Worm (Caenorhabditis elegans): ENCODE measurements around the gene T01D1.3.
A peak's percentile ranks its signal among the peaks of the same experiment; 100 is the strongest.

The T01D1.3 gene

DNA sequence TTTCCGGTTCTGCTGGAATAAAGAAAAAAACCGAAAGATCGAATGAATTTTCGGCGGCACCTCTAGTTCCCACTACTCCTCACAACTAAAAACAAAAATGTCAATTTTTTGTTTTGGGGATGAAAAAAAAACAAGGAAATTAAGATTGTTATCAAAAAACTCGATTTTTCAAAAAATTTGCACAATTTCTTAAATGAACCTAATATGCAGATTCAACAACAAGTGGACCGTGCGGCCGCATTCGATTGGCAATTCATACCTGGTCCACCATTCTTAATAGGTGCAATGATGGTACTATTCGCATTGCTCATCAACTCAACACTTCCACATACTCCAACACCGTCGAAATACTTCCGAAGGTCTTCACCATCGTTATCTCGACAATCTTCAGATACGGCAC is 24.3 kb downstream of the T01D1.3 start:
- no peak for TF ChIP-seq ZK546.5 (tag; optimal IDR thresholded peaks at IDR 0.05)
- no peak for TF ChIP-seq egl-5 (tag; optimal IDR thresholded peaks at IDR 0.05)
- TF ChIP-seq pqm-1 (tag; optimal IDR thresholded peaks at IDR 0.05) = no peak
- TF ChIP-seq pha-4 (tag; optimal IDR thresholded peaks at IDR 0.05) = no peak
- no peak for TF ChIP-seq ceh-9 (tag; optimal IDR thresholded peaks at IDR 0.05)
- no peak for TF ChIP-seq elt-3 (tag; optimal IDR thresholded peaks at IDR 0.05)
- no peak for TF ChIP-seq nhr-23 (tag; optimal IDR thresholded peaks at IDR 0.05)

DNA sequence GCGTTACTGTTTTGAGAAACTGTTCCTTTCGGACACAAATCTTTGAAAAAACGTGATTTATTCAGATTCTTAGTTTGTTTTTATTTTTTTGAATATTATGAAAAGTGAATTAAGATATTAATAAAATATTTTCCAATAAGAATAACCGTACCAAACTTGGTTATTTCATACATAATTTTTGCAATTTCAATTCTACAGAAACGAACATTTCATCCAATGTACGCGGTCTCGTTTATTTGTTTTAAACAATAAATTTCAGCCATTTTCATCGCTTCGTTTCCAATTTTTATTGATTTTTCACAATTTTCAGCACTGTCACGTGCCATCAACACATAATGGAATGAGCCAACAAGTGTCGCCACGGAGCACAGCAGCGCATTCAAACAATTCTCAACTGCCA is 28.8 kb downstream of the T01D1.3 start, which contains the start of gene T25D3.4:
Gene T25D3.4, plus strand, starts transcription at position 301 of the 400 bp plus-strand sequence.
- no peak for TF ChIP-seq nfya-1 (tag; optimal IDR thresholded peaks at IDR 0.05; ENCODE audit: insufficient read depth)
- TF ChIP-seq elt-2 (tag; optimal IDR thresholded peaks at IDR 0.05) = peak; percentile 17

DNA sequence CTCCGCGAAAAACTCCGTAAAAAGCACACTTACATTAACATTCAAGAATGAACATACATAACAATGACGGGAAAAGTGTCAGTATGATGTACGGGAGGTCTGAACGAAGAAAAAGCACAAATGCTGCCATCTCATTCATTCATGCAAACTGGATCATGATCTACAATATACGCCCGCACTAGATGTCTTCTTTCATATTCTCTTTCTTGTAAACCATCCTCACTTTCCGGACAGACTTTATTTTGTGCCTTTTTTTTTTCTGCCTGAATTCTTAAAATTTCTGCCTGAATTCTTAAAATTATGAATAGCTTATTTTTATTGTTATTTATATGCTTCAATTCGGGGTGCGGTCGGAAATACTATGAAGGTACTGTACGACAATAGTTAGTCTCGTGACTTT is 40.6 kb downstream of the T01D1.3 start, which contains the start of gene K10B4.1:
Gene K10B4.1, plus strand, starts transcription at position 301 of the 400 bp plus-strand sequence.
- TF ChIP-seq nhr-43 (tag; optimal IDR thresholded peaks at IDR 0.05; ENCODE audit: poor library complexity, severe bottlenecking) (no peak), lin-15B (tag; optimal IDR thresholded peaks at IDR 0.05) (no peak), ceh-28 (tag; optimal IDR thresholded peaks at IDR 0.05) (no peak), eor-1 (tag; optimal IDR thresholded peaks at IDR 0.05) (no peak)

DNA sequence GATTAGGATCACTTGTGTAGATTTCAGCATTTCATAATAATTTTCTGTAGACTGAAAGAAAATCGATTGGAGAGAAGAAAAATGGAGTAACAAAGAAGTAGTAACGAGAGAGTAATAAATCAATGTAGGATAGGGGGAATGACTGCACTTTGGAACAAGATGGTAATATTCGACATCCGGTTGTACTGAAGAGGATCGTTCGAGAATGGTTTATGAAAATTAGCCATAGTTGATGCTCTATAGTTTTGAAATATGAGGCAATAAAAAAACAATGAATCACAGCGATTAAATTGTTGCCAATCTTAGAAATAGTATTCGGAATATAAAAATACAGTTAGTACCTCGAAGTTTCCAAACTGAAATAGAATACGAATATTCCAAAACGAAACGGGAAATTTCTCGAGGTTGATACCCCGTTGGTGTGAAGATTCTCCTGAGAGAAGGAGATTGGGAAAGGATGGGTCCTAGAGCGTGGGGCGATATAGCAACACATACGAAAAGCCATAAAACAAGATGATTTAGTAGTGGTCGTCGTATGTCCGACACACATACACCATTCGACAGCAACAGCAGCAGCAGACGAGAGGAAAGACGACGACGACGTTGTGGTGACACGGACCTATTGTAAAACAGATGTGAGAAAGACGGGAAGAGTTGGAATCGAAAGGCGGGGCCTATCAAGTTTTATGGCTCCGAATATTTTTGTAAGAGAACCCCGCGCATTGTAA is 42.1 kb downstream of the T01D1.3 start, which contains the start of gene cwn-1:
Gene cwn-1, minus strand, starts transcription at position 51 of the 728 bp plus-strand sequence.
- TF ChIP-seq egl-5 (tag; optimal IDR thresholded peaks at IDR 0.05) (peak; percentile 68), ceh-82 (tag; optimal IDR thresholded peaks at IDR 0.05) (no peak), sea-2 (GFP tag; optimal IDR thresholded peaks at IDR 0.05) (no peak), R02D3.7 (tag; optimal IDR thresholded peaks at IDR 0.05) (no peak)

DNA sequence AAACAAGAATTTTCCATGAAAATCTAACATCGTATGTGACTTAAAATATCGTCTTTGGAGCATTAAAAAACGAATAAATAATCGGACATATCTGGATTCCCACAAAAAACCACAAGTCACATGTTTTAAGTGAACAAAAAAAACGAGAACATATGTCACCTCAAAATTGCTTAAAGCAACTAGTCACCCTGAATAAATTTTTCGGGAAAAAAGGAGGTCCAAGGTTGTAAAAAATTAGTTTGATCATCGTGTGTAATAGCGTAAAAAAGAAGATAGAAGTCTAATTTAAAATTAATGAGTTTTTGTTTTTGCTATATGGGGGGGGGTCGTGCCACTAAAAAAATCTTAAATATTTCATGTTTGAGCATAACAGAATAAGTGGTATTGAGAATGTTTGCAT is 46.0 kb downstream of the T01D1.3 start:
- TF ChIP-seq nhr-237 (tag; optimal IDR thresholded peaks at IDR 0.05) = no peak

DNA sequence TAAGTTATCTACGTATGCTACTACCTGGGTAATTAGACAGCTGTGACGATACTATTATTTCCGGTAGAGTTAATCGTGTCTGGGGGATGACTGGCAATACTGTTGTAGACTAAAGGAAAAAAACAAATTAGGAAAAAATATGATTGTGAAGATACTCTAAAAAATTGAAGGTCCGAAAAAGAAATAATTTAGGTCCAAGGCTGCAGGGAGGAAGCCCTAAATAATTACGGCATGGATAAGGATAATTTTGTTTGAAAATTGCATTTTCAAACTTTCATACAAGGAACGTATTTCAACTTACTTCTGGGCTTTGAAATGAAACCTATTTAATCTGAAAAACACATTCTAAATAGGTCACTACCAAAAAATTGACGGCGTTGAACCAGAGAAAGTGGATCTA is 46.8 kb downstream of the T01D1.3 start, which contains the start of gene srd-3:
Gene srd-3, minus strand, starts transcription at position 101 of the 400 bp plus-strand sequence.
- no peak for TF ChIP-seq nfya-1 (tag; optimal IDR thresholded peaks at IDR 0.05; ENCODE audit: insufficient read depth)
- TF ChIP-seq unc-62 (GFP tag; optimal IDR thresholded peaks at IDR 0.05) = no peak
- TF ChIP-seq ceh-9 (tag; optimal IDR thresholded peaks at IDR 0.05) = no peak

DNA sequence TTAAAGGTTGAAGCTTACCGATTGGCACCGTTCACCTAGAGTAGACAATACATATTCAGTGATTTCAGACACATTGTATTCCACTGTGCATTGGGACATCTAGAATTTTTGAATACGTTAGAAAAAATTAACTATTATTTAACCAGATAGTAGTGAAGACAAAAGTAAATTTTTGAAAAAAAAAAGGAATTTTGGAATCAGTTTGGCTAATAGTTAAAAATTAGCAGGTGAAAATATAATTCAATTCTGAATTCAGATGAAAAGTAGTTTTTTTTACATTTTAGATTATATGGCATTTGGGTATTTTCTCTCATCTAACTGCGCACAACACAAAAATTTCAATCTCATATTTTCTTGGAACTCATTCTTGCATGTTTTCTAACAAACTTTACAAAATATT is 50.9 kb downstream of the T01D1.3 start, which contains the start of gene nmur-2:
Gene nmur-2, minus strand, starts transcription at position 101 of the 400 bp plus-strand sequence.
- TF ChIP-seq mdl-1 (tag; optimal IDR thresholded peaks at IDR 0.05) (no peak), nhr-23 (tag; optimal IDR thresholded peaks at IDR 0.05) (no peak), ceh-9 (tag; optimal IDR thresholded peaks at IDR 0.05) (no peak), jun-1 (tag; optimal IDR thresholded peaks at IDR 0.05) (no peak), ceh-16 (tag; optimal IDR thresholded peaks at IDR 0.05) (no peak), elt-2 (tag; optimal IDR thresholded peaks at IDR 0.05) (no peak), aly-2 (tag; optimal IDR thresholded peaks at IDR 0.05) (no peak), hmg-11 (tag; optimal IDR thresholded peaks at IDR 0.05) (no peak), nhr-12 (tag; optimal IDR thresholded peaks at IDR 0.05) (no peak), mml-1 (tag; optimal IDR thresholded peaks at IDR 0.05) (no peak), nhr-25 (tag; optimal IDR thresholded peaks at IDR 0.05) (no peak), eor-1 (tag; optimal IDR thresholded peaks at IDR 0.05) (no peak), elt-3 (tag; optimal IDR thresholded peaks at IDR 0.05) (no peak), skn-1 (tag; optimal IDR thresholded peaks at IDR 0.05) (no peak), zag-1 (tag; optimal IDR thresholded peaks at IDR 0.05) (no peak)

Data from whole organism, L3 larva.